Fruit fly (Drosophila melanogaster) whole organism, embryonic: ENCODE measurements around the gene CG3651.
A peak's percentile ranks its signal among the peaks of the same experiment; 100 is the strongest.

Experiments
- Antp ChIP-seq: fragments of 200-800 bp; sonication (Bioruptor generic); optimal IDR thresholded peaks from 3 replicates; lab custom pipeline; 2016; ENCODE audit warnings: missing biosample characterization, missing genetic modification characterization
- Asciz ChIP-seq: fragments of 200-800 bp; sonication (Bioruptor generic); optimal IDR thresholded peaks from 2 replicates; lab custom pipeline; 2017; ENCODE audit warnings: missing biosample characterization, mild to moderate bottlenecking, missing genetic modification characterization, missing genetic modification reagents
- BEAF-32 ChIP-seq: fragments of 200-800 bp; sonication (Bioruptor generic); optimal IDR thresholded peaks from 3 replicates; lab custom pipeline; 2017; ENCODE audit warnings: missing biosample characterization, missing genetic modification characterization, mild to moderate bottlenecking, moderate library complexity, missing genetic modification reagents
- BtbVII ChIP-seq: fragments of 200-800 bp; sonication (Bioruptor generic); optimal IDR thresholded peaks from 3 replicates; lab custom pipeline; 2017; ENCODE audit warnings: missing biosample characterization, mild to moderate bottlenecking, missing genetic modification characterization
- CG11695 ChIP-seq: fragments of 200-800 bp; sonication (Bioruptor generic); IDR thresholded peaks from 3 replicates; pipeline ENCODE4 v1.3.6; 2022; ENCODE audit warnings: missing biosample characterization, missing genetic modification characterization
- CG12299 ChIP-seq: fragments of 200-800 bp; sonication (Bioruptor generic); optimal IDR thresholded peaks from 2 replicates; lab custom pipeline; 2018; ENCODE audit warnings: missing biosample characterization, mild to moderate bottlenecking, missing genetic modification characterization
- CG12744 ChIP-seq: fragments of 200-800 bp; sonication (Bioruptor generic); optimal IDR thresholded peaks from 2 replicates; lab custom pipeline; 2016; ENCODE audit warnings: missing biosample characterization, missing genetic modification characterization
- CG13624 ChIP-seq: fragments of 200-800 bp; sonication (Bioruptor generic); optimal IDR thresholded peaks from 2 replicates; lab custom pipeline; 2016; ENCODE audit warnings: missing biosample characterization, missing genetic modification characterization
- CG13775 ChIP-seq: fragments of 200-800 bp; sonication (Bioruptor generic); optimal IDR thresholded peaks from 3 replicates; lab custom pipeline; 2017; ENCODE audit warnings: missing biosample characterization, mild to moderate bottlenecking, missing genetic modification characterization
- CG15514 ChIP-seq: fragments of 200-800 bp; sonication (Bioruptor generic); optimal IDR thresholded peaks from 3 replicates; lab custom pipeline; 2017; ENCODE audit warnings: missing biosample characterization, missing genetic modification characterization, mild to moderate bottlenecking, moderate library complexity, missing genetic modification reagents
- CG15601 ChIP-seq: fragments of 200-800 bp; sonication (Bioruptor generic); optimal IDR thresholded peaks from 3 replicates; lab custom pipeline; 2019; ENCODE audit warnings: missing biosample characterization, mild to moderate bottlenecking, missing genetic modification characterization, moderate library complexity
- CG18262 ChIP-seq: fragments of 200-800 bp; optimal IDR thresholded peaks from 3 replicates; lab custom pipeline; 2019; ENCODE audit warnings: missing biosample characterization, mild to moderate bottlenecking, missing genetic modification characterization, moderate library complexity
- CG18619 ChIP-seq: fragments of 200-800 bp; sonication (Bioruptor generic); optimal IDR thresholded peaks from 3 replicates; lab custom pipeline; 2017; ENCODE audit warnings: missing biosample characterization, mild to moderate bottlenecking, missing genetic modification characterization
- CG32767 ChIP-seq: fragments of 200-800 bp; sonication (Bioruptor generic); IDR thresholded peaks from 2 replicates; pipeline ENCODE4 v1.3.6; 2022; ENCODE audit warnings: missing biosample characterization, missing genetic modification characterization
- CG34224 ChIP-seq: fragments of 200-800 bp; sonication (Bioruptor generic); IDR thresholded peaks from 3 replicates; pipeline ENCODE4 v1.3.6; 2022; ENCODE audit warnings: missing biosample characterization, missing genetic modification characterization; ENCODE audit not compliant: partially characterized antibody
- CG4328 ChIP-seq: fragments of 200-800 bp; sonication (Bioruptor generic); optimal IDR thresholded peaks from 3 replicates; lab custom pipeline; 2017; ENCODE audit warnings: missing biosample characterization, missing genetic modification reagents, missing genetic modification characterization
- CG4360 ChIP-seq: fragments of 200-800 bp; sonication (Bioruptor generic); IDR thresholded peaks from 2 replicates; pipeline ENCODE4 v1.3.6; 2022; ENCODE audit warnings: missing biosample characterization, missing genetic modification characterization
- CG4854 ChIP-seq: fragments of 200-800 bp; sonication (Bioruptor generic); optimal IDR thresholded peaks from 2 replicates; lab custom pipeline; 2016; ENCODE audit warnings: missing biosample characterization, missing genetic modification characterization, inconsistent platforms
- CG7928 ChIP-seq: fragments of 200-800 bp; sonication (Bioruptor generic); optimal IDR thresholded peaks from 2 replicates; lab custom pipeline; 2017; ENCODE audit warnings: missing biosample characterization, mild to moderate bottlenecking, missing genetic modification characterization
- CG8388 ChIP-seq: fragments of 200-800 bp; sonication (Bioruptor generic); optimal IDR thresholded peaks from 2 replicates; lab custom pipeline; 2019; ENCODE audit warnings: missing biosample characterization, mild to moderate bottlenecking, missing genetic modification characterization, moderate library complexity
- Chrac-16 ChIP-seq: fragments of 200-800 bp; sonication (Bioruptor generic); optimal IDR thresholded peaks from 3 replicates; lab custom pipeline; 2016; ENCODE audit warnings: missing biosample characterization, missing genetic modification characterization
- D19A ChIP-seq: fragments of 200-800 bp; optimal IDR thresholded peaks from 3 replicates; lab custom pipeline; 2019; ENCODE audit warnings: missing biosample characterization, mild to moderate bottlenecking, missing genetic modification characterization, moderate library complexity
- E2f1 ChIP-seq: fragments of 200-800 bp; sonication (Bioruptor generic); IDR thresholded peaks from 2 replicates; pipeline ENCODE4 v1.3.6; 2022; ENCODE audit warnings: missing biosample characterization, missing genetic modification characterization
- Fer3 ChIP-seq: fragments of 200-800 bp; sonication (Bioruptor generic); optimal IDR thresholded peaks from 2 replicates; lab custom pipeline; 2018; ENCODE audit warnings: missing biosample characterization, mild to moderate bottlenecking, missing genetic modification characterization, moderate library complexity
- HmgZ ChIP-seq: fragments of 200-800 bp; sonication (Bioruptor generic); optimal IDR thresholded peaks from 2 replicates; lab custom pipeline; 2018; ENCODE audit warnings: missing biosample characterization, mild to moderate bottlenecking, missing genetic modification characterization
- Hmr ChIP-seq: fragments of 200-800 bp; sonication (Bioruptor generic); optimal IDR thresholded peaks from 3 replicates; lab custom pipeline; 2017; ENCODE audit warnings: mild to moderate bottlenecking, missing biosample characterization, missing genetic modification reagents, missing genetic modification characterization
- Lhr ChIP-seq: fragments of 200-800 bp; sonication (Bioruptor generic); optimal IDR thresholded peaks from 3 replicates; lab custom pipeline; 2017; ENCODE audit warnings: mild to moderate bottlenecking, missing biosample characterization, missing genetic modification reagents, missing genetic modification characterization
- Mes4 ChIP-seq: fragments of 200-800 bp; sonication (Bioruptor generic); optimal IDR thresholded peaks from 2 replicates; lab custom pipeline; 2016; ENCODE audit warnings: missing biosample characterization, missing genetic modification characterization
- Mrtf ChIP-seq: fragments of 200-800 bp; sonication (Bioruptor generic); IDR thresholded peaks from 3 replicates; pipeline ENCODE4 v1.3.6; 2022; ENCODE audit warnings: missing biosample characterization, missing genetic modification characterization
- Nf-YB ChIP-seq: fragments of 200-800 bp; sonication (Bioruptor generic); optimal IDR thresholded peaks from 3 replicates; lab custom pipeline; 2019; ENCODE audit warnings: missing biosample characterization, mild to moderate bottlenecking, missing genetic modification characterization, moderate library complexity
- Oli ChIP-seq: fragments of 200-800 bp; sonication (Bioruptor generic); optimal IDR thresholded peaks from 2 replicates; lab custom pipeline; 2018; ENCODE audit warnings: missing biosample characterization, mild to moderate bottlenecking, missing genetic modification characterization, moderate library complexity
- PHDP ChIP-seq: fragments of 200-800 bp; sonication (Bioruptor generic); optimal IDR thresholded peaks from 3 replicates; lab custom pipeline; 2018; ENCODE audit warnings: missing biosample characterization, mild to moderate bottlenecking, missing genetic modification characterization, moderate library complexity
- YL-1 ChIP-seq: fragments of 200-800 bp; sonication (Bioruptor generic); optimal IDR thresholded peaks from 3 replicates; lab custom pipeline; 2017; ENCODE audit warnings: missing biosample characterization, mild to moderate bottlenecking, missing genetic modification characterization
- ato ChIP-seq: fragments of 200-800 bp; sonication (Bioruptor generic); IDR thresholded peaks from 2 replicates; pipeline ENCODE4 v1.3.6; 2022; ENCODE audit warnings: missing biosample characterization, missing genetic modification characterization; ENCODE audit not compliant: partially characterized antibody
- bsh ChIP-seq, 2 experiments: fragments of 200-800 bp; sonication (Bioruptor generic); optimal IDR thresholded peaks; 2 replicates each; lab custom pipeline; 2017 to 2018; ENCODE audit warnings: mild to moderate bottlenecking in 2 of 2, missing biosample characterization in 2 of 2, missing genetic modification characterization in 2 of 2, moderate library complexity in 1 of 2
- cad ChIP-seq: fragments of >200 bp; optimal IDR thresholded peaks from 2 replicates; lab custom pipeline; 2017; ENCODE audit warnings: missing biosample characterization, missing genetic modification characterization
- chn ChIP-seq: fragments of 200-800 bp; sonication (Bioruptor generic); optimal IDR thresholded peaks from 2 replicates; lab custom pipeline; 2016; ENCODE audit warnings: missing biosample characterization, missing genetic modification characterization
- danr ChIP-seq: fragments of 200-800 bp; sonication (Bioruptor generic); IDR thresholded peaks from 2 replicates; pipeline ENCODE4 v1.3.6; 2022; ENCODE audit warnings: missing biosample characterization, missing genetic modification characterization
- gem ChIP-seq: fragments of 200-800 bp; sonication (Bioruptor generic); optimal IDR thresholded peaks from 2 replicates; lab custom pipeline; 2019; ENCODE audit warnings: missing biosample characterization, mild to moderate bottlenecking, missing genetic modification characterization, moderate library complexity
- grau ChIP-seq: fragments of 200-800 bp; optimal IDR thresholded peaks from 3 replicates; lab custom pipeline; 2019; ENCODE audit warnings: missing biosample characterization, mild to moderate bottlenecking, missing genetic modification characterization, moderate library complexity
- gsb ChIP-seq: fragments of 200-800 bp; sonication (Bioruptor generic); IDR thresholded peaks from 2 replicates; pipeline ENCODE4 v1.3.6; 2022; ENCODE audit warnings: missing biosample characterization, missing genetic modification characterization
- kni ChIP-seq: fragments of 200-800 bp; sonication (Bioruptor generic); optimal IDR thresholded peaks from 3 replicates; lab custom pipeline; 2017; ENCODE audit warnings: mild to moderate bottlenecking, missing biosample characterization, missing genetic modification reagents, missing genetic modification characterization
- knrl ChIP-seq: fragments of 200-800 bp; sonication (Bioruptor generic); IDR thresholded peaks from 3 replicates; pipeline ENCODE4 v1.3.6; 2022; ENCODE audit warnings: missing biosample characterization, missing genetic modification characterization; ENCODE audit not compliant: partially characterized antibody
- ro ChIP-seq: fragments of 200-800 bp; sonication (Bioruptor generic); IDR thresholded peaks from 2 replicates; pipeline ENCODE4 v1.3.6; 2022; ENCODE audit warnings: missing biosample characterization, missing genetic modification characterization
- slou ChIP-seq: fragments of 200-800 bp; sonication (Bioruptor generic); optimal IDR thresholded peaks from 3 replicates; lab custom pipeline; 2016; ENCODE audit warnings: missing biosample characterization, missing genetic modification characterization
- tap ChIP-seq: fragments of 200-800 bp; optimal IDR thresholded peaks from 3 replicates; lab custom pipeline; 2019; ENCODE audit warnings: missing biosample characterization, mild to moderate bottlenecking, missing genetic modification characterization, moderate library complexity
- tio ChIP-seq: fragments of 200-800 bp; sonication (Bioruptor generic); optimal IDR thresholded peaks from 2 replicates; lab custom pipeline; 2017; ENCODE audit warnings: missing biosample characterization, missing genetic modification characterization, inconsistent platforms
- toy ChIP-seq: fragments of 200-800 bp; sonication (Bioruptor generic); IDR thresholded peaks from 2 replicates; pipeline ENCODE4 v1.3.6; 2022; ENCODE audit warnings: missing biosample characterization, missing genetic modification characterization
- z ChIP-seq: fragments of 200-800 bp; sonication (Bioruptor generic); IDR thresholded peaks from 3 replicates; pipeline ENCODE4 v1.3.6; 2022; ENCODE audit warnings: missing biosample characterization, missing genetic modification characterization
- zen ChIP-seq: fragments of 200-800 bp; sonication (Bioruptor generic); optimal IDR thresholded peaks from 3 replicates; lab custom pipeline; 2018; ENCODE audit warnings: missing biosample characterization, mild to moderate bottlenecking, missing genetic modification characterization, moderate library complexity

Gene CG3651

DNA sequence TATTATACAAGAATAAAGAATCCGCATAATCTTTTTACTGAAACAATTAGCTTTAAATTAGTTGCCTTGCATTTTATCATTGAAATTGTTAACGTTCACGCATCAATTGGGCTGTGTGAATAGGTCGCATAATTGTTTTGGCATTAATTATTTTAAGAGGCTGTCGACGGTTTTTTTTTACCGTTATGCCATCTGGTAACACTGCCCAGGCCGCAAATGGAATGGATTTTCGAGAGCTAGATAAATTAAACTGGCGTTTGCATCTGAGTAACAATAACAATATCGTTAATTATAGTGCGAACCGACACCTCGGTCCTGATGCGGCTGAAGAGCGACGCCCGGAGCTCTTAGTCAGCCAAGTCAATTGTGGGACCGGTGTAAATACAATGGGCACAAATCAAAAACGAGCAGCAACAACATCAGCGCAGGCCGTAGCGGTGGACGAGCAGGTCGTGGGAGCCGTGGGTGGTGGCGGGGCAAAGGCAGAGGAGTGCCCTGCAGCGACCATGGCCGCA lies 570 bp downstream of the CG3651 start (continued):
- TF ChIP-seq CG15514 (GFP tag; lab: Kevin White, UChicago): peak; percentile 28
- TF ChIP-seq grau: no peak
- TF ChIP-seq BEAF-32 (GFP tag; lab: Kevin White, UChicago): peak; percentile 40
- no peak for TF ChIP-seq PHDP
- TF ChIP-seq CG4854 (GFP tag; lab: Kevin White, UChicago): no peak
- TF ChIP-seq CG13775 (GFP tag; lab: Kevin White, UChicago): no peak
- no peak for TF ChIP-seq kni (GFP tag; lab: Kevin White, UChicago)
- no peak for TF ChIP-seq tap (tag; lab: Kevin White, UChicago)
- peak; percentile 28 for TF ChIP-seq YL-1 (GFP tag; lab: Kevin White, UChicago)
- TF ChIP-seq Mes4 (GFP tag; lab: Kevin White, UChicago): no peak
- TF ChIP-seq Asciz (GFP tag; lab: Kevin White, UChicago): no peak
- TF ChIP-seq CG13624 (GFP tag; lab: Kevin White, UChicago): peak; percentile 4
- no peak for TF ChIP-seq CG12744 (GFP tag; lab: Kevin White, UChicago)
- TF ChIP-seq ato (GFP tag; lab: Robert Waterston, UW): no peak
- TF ChIP-seq CG15601 (tag; lab: Kevin White, UChicago): no peak
- TF ChIP-seq cad (GFP tag; lab: Kevin White, UChicago): no peak
- TF ChIP-seq slou (GFP tag; lab: Kevin White, UChicago): no peak
- TF ChIP-seq CG4328: no peak
- TF ChIP-seq gem (tag; lab: Kevin White, UChicago): peak; percentile 34
- TF ChIP-seq BtbVII (GFP tag; lab: Kevin White, UChicago): no peak
- TF ChIP-seq tio: no peak
- no peak for TF ChIP-seq z (GFP tag; lab: Robert Waterston, UW)
- TF ChIP-seq Fer3 (tag; lab: Kevin White, UChicago): no peak
- TF ChIP-seq Antp (GFP tag; lab: Kevin White, UChicago): no peak
- no peak for TF ChIP-seq CG7928 (GFP tag; lab: Kevin White, UChicago)
- TF ChIP-seq CG4360: peak; percentile 66
- TF ChIP-seq Oli (tag; lab: Kevin White, UChicago): no peak
- peak; percentile 54 for TF ChIP-seq Lhr
- no peak for TF ChIP-seq Chrac-16 (GFP tag; lab: Kevin White, UChicago)
- TF ChIP-seq zen (tag; lab: Kevin White, UChicago): peak; percentile 50
- TF ChIP-seq toy (GFP tag; lab: Robert Waterston, UW): no peak
- TF ChIP-seq CG18619 (GFP tag; lab: Kevin White, UChicago): no peak
- TF ChIP-seq D19A: no peak
- TF ChIP-seq ro (GFP tag; lab: Robert Waterston, UW): no peak
- TF ChIP-seq danr (GFP tag; lab: Robert Waterston, UW): no peak
- TF ChIP-seq knrl (GFP tag; lab: Robert Waterston, UW): no peak; the same call in 2 of the 3 replicates
- peak; percentile 13; the same call in 1 of the 3 replicates for TF ChIP-seq CG34224 (GFP tag; lab: Robert Waterston, UW)
- no peak for TF ChIP-seq CG18262 (tag; lab: Kevin White, UChicago)
- TF ChIP-seq bsh (GFP tag; optimal IDR thresholded peaks at IDR 0.05; lab: Kevin White, UChicago): no peak
- TF ChIP-seq Mrtf (GFP tag; lab: Robert Waterston, UW): no peak
- no peak for TF ChIP-seq gsb (GFP tag; lab: Robert Waterston, UW)
- no peak for TF ChIP-seq CG11695 (GFP tag; lab: Robert Waterston, UW)
- TF ChIP-seq CG12299 (tag; lab: Kevin White, UChicago): no peak
- TF ChIP-seq E2f1 (GFP tag; lab: Robert Waterston, UW): no peak
- no peak for TF ChIP-seq CG8388
- no peak for TF ChIP-seq chn (GFP tag; lab: Kevin White, UChicago)
- no peak for TF ChIP-seq Hmr (GFP tag; lab: Kevin White, UChicago)
- TF ChIP-seq Nf-YB (GFP tag; lab: Kevin White, UChicago): no peak
- TF ChIP-seq HmgZ (tag; lab: Kevin White, UChicago): peak; percentile 6
- TF ChIP-seq CG32767 (GFP tag; lab: Robert Waterston, UW): no peak
